Worm (Caenorhabditis elegans): ENCODE results near the gene T22F3.2.

- TF ChIP-seq dao-5 (tag; optimal IDR thresholded peaks at IDR 0.05) (no peak), him-1 (tag; optimal IDR thresholded peaks at IDR 0.05) (no peak)
Observed at ce11 chrV:3637086-3637485, 50.6 kb downstream of the T22F3.2 start, which contains the start of gene srx-41.

Measured in whole organism, L4/young adult.